Worm (Caenorhabditis elegans): ENCODE results near the gene F18H3.4.

Gene F18H3.4

DNA sequence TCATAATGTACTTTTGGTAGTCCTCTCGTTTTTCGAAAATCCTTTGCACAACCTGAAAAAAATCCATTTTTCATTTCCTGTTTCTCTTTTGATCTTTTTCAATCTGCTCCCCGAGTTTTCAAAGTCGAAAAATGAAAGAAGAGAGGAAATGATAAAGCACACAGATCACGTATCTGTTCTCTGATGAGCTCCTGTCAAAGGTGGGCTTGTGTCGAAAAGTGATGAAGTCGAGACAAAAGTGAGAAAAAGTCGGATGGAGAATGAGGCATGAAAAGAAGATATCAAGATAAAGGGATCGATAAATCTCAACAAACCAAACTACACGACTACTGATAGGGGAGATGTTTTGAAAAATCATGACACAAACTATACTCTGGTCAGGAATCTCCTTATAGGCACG, 26.2 kb downstream of the F18H3.4 start:
- TF ChIP-seq unc-62 (GFP tag; optimal IDR thresholded peaks at IDR 0.05), result peak; percentile 67
- no peak for TF ChIP-seq flh-1 (GFP tag; optimal IDR thresholded peaks at IDR 0.05)
- TF ChIP-seq unc-120 (tag; optimal IDR thresholded peaks at IDR 0.05; ENCODE audit: poor library complexity, severe bottlenecking), result peak; percentile 41

DNA sequence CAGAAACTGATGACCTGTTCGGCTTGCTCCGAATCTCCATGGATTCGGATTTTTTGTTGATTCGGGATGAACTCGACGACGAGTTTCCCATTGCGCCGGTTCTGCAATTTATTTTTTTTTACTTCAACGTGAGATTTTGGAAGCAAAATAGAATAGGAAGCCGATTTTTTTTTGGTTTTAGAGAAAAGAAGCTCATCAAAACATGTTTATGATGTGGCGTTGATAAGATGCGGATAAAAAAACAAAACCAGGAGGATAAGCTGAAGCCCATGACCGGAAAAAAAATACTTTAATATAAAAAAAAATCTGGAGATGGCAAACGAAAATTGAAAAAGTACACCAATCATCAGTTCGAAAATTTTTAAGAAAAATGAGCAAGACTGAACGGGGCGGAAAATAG, 27.2 kb downstream of the F18H3.4 start, which contains the start of gene glb-20:
glb-20 (minus strand) TSS at position 101 of the 400 bp plus-strand sequence.
- TF ChIP-seq ham-2 (GFP tag; optimal IDR thresholded peaks at IDR 0.05) (no peak), sptf-1 (tag; optimal IDR thresholded peaks at IDR 0.05) (no peak), mab-5 (tag; optimal IDR thresholded peaks at IDR 0.05) (no peak), lsy-2 (tag; optimal IDR thresholded peaks at IDR 0.05) (no peak), ces-1 (GFP tag; optimal IDR thresholded peaks at IDR 0.05) (no peak), lin-32 (GFP tag; optimal IDR thresholded peaks at IDR 0.05) (no peak), nhr-237 (tag; optimal IDR thresholded peaks at IDR 0.05) (no peak), cnd-1 (tag; optimal IDR thresholded peaks at IDR 0.05) (no peak), ceh-39 (tag; optimal IDR thresholded peaks at IDR 0.05) (no peak), drap-1 (GFP tag; optimal IDR thresholded peaks at IDR 0.05) (no peak), unc-120 (tag; optimal IDR thresholded peaks at IDR 0.05; ENCODE audit: poor library complexity, severe bottlenecking) (no peak), zip-8 (tag; optimal IDR thresholded peaks at IDR 0.05) (no peak), ceh-43 (GFP tag; optimal IDR thresholded peaks at IDR 0.05) (no peak), bed-3 (GFP tag; optimal IDR thresholded peaks at IDR 0.05) (no peak), elt-3 (tag; optimal IDR thresholded peaks at IDR 0.05) (no peak), nhr-76 (tag; optimal IDR thresholded peaks at IDR 0.05) (no peak), ceh-83 (GFP tag; optimal IDR thresholded peaks at IDR 0.05) (no peak), nhr-2 (tag; optimal IDR thresholded peaks at IDR 0.05) (no peak)

- TF ChIP-seq nhr-2 (tag; optimal IDR thresholded peaks at IDR 0.05) (no peak), mab-5 (tag; optimal IDR thresholded peaks at IDR 0.05) (no peak), nhr-12 (tag; optimal IDR thresholded peaks at IDR 0.05) (no peak), mep-1 (tag; optimal IDR thresholded peaks at IDR 0.05) (no peak), elt-3 (tag; optimal IDR thresholded peaks at IDR 0.05) (no peak), unc-120 (tag; optimal IDR thresholded peaks at IDR 0.05; ENCODE audit: poor library complexity, severe bottlenecking) (no peak), zip-8 (tag; optimal IDR thresholded peaks at IDR 0.05) (no peak), unc-39 (tag; optimal IDR thresholded peaks at IDR 0.05) (no peak), ceh-43 (GFP tag; optimal IDR thresholded peaks at IDR 0.05) (no peak)
Observed at ce11 chrX:13558667-13559066, 29.8 kb downstream of the F18H3.4 start.

DNA sequence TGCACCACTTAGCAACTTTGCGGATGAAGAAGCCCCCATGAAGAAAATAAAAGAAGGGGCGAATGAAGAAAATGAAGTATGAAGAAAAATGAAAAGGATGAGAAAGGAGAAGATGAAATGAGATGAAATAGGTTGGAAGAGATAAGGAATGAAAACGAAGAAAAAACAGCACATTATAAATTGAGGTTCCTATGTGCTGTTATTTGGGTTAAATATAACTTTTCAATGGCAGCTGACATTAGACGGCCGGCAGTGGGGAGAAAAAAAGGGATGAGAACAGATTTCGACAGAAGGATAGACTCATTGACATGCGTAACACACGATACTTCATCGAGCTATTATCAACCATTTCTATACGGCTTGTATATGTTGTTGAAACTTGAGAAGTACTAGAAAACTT, 33.1 kb downstream of the F18H3.4 start:
- TF ChIP-seq mls-2 (tag; optimal IDR thresholded peaks at IDR 0.05) (no peak), tbx-8 (GFP tag; optimal IDR thresholded peaks at IDR 0.05) (no peak), sptf-1 (tag; optimal IDR thresholded peaks at IDR 0.05) (no peak), hlh-1 (tag; optimal IDR thresholded peaks at IDR 0.05) (peak; percentile 35), unc-120 (tag; optimal IDR thresholded peaks at IDR 0.05; ENCODE audit: poor library complexity, severe bottlenecking) (peak; percentile 5), zip-8 (tag; optimal IDR thresholded peaks at IDR 0.05) (no peak), mep-1 (tag; optimal IDR thresholded peaks at IDR 0.05) (no peak), elt-3 (tag; optimal IDR thresholded peaks at IDR 0.05) (no peak), ham-2 (GFP tag; optimal IDR thresholded peaks at IDR 0.05) (no peak), sem-2 (GFP tag; optimal IDR thresholded peaks at IDR 0.05) (no peak)

ce11 chrX:13566436-13566835, 37.5 kb downstream of the F18H3.4 start, which contains the start of gene R01E6.2:
R01E6.2 (minus strand) TSS chrX:13566536.
- TF ChIP-seq unc-39 (tag; optimal IDR thresholded peaks at IDR 0.05) (no peak), mep-1 (tag; optimal IDR thresholded peaks at IDR 0.05) (no peak), sptf-1 (tag; optimal IDR thresholded peaks at IDR 0.05) (no peak), unc-62 (GFP tag; optimal IDR thresholded peaks at IDR 0.05) (no peak), mls-2 (tag; optimal IDR thresholded peaks at IDR 0.05) (no peak), lin-32 (GFP tag; optimal IDR thresholded peaks at IDR 0.05) (no peak), lsy-2 (tag; optimal IDR thresholded peaks at IDR 0.05) (no peak), lin-13 (tag; optimal IDR thresholded peaks at IDR 0.05) (no peak), nhr-12 (tag; optimal IDR thresholded peaks at IDR 0.05) (no peak), flh-1 (GFP tag; optimal IDR thresholded peaks at IDR 0.05) (no peak), ham-2 (GFP tag; optimal IDR thresholded peaks at IDR 0.05) (no peak), ceh-43 (GFP tag; optimal IDR thresholded peaks at IDR 0.05) (no peak), tbx-8 (GFP tag; optimal IDR thresholded peaks at IDR 0.05) (no peak), nhr-2 (tag; optimal IDR thresholded peaks at IDR 0.05) (no peak), ceh-39 (tag; optimal IDR thresholded peaks at IDR 0.05) (no peak), cnd-1 (tag; optimal IDR thresholded peaks at IDR 0.05) (no peak), zip-8 (tag; optimal IDR thresholded peaks at IDR 0.05) (no peak), hlh-1 (tag; optimal IDR thresholded peaks at IDR 0.05) (no peak), sem-2 (GFP tag; optimal IDR thresholded peaks at IDR 0.05) (no peak)

DNA sequence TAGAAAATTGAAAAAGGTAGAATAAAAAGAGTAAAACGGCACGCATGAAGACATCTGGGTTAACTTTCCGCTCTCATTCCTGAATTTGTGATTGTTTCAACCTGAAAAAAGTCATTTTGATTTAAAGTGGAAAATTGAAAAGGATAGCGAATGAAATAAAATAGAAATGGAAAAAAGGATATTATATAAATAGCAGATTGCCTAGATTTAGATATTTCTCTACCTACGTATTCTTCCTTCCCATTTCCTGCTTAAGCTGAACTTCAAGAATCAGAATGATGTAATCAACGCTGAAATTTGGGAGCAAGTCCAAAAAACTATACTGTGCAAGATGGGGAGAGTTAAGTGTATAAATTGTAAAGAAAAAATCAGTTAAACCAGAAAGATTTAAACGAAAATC, 41.0 kb downstream of the F18H3.4 start, which contains the start of gene R01E6.7:
R01E6.7 (minus strand) TSS at position 101 of the 400 bp plus-strand sequence.
- TF ChIP-seq lin-13 (tag; optimal IDR thresholded peaks at IDR 0.05), result no peak
- TF ChIP-seq nhr-237 (tag; optimal IDR thresholded peaks at IDR 0.05), result no peak
- TF ChIP-seq mep-1 (tag; optimal IDR thresholded peaks at IDR 0.05), result no peak
- no peak for TF ChIP-seq M03D4.4 (tag; optimal IDR thresholded peaks at IDR 0.05)
- TF ChIP-seq nhr-28 (tag; optimal IDR thresholded peaks at IDR 0.05), result no peak
- TF ChIP-seq nhr-76 (tag; optimal IDR thresholded peaks at IDR 0.05), result no peak
- no peak for TF ChIP-seq ceh-83 (GFP tag; optimal IDR thresholded peaks at IDR 0.05)
- no peak for TF ChIP-seq ztf-11 (tag; optimal IDR thresholded peaks at IDR 0.05)
- no peak for TF ChIP-seq bed-3 (GFP tag; optimal IDR thresholded peaks at IDR 0.05)
- no peak for TF ChIP-seq elt-1 (tag; optimal IDR thresholded peaks at IDR 0.05; ENCODE audit: borderline replicate concordance, insufficient read depth)
- no peak for TF ChIP-seq mls-2 (tag; optimal IDR thresholded peaks at IDR 0.05)
- TF ChIP-seq unc-39 (tag; optimal IDR thresholded peaks at IDR 0.05), result no peak
- no peak for TF ChIP-seq zip-8 (tag; optimal IDR thresholded peaks at IDR 0.05)
- TF ChIP-seq snpc-4 (tag; optimal IDR thresholded peaks at IDR 0.05), result no peak
- no peak for TF ChIP-seq ceh-39 (tag; optimal IDR thresholded peaks at IDR 0.05)
- TF ChIP-seq mab-5 (tag; optimal IDR thresholded peaks at IDR 0.05), result no peak
- TF ChIP-seq ces-1 (GFP tag; optimal IDR thresholded peaks at IDR 0.05), result no peak
